Fruit fly (Drosophila melanogaster) S2 (cell line): ENCODE measurements around the gene CG3106.

Source experiments
- CG8478 ChIP-seq: fragments of >200 bp; optimal IDR thresholded peaks from 2 replicates; lab custom pipeline; 2018
- CTCF ChIP-seq, 2 experiments: fragments of >200 bp; optimal IDR thresholded peaks; 2 replicates each; lab custom pipeline; 2018

dm6 chrX:9615471-9615870 lies 47.2 kb downstream of the CG3106 start:
- TF ChIP-seq CG8478 (lab: Kevin White, UChicago), result no peak
- TF ChIP-seq CTCF (optimal IDR thresholded peaks at IDR 0.05; lab: Kevin White, UChicago), result no peak
